Worm (Caenorhabditis elegans) whole organism, L4 larva: ENCODE measurements around the gene Y75B7B.1.

Experiments used
- D1046.2 ChIP-seq: fragments of 200-800 bp; sonication (Bioruptor generic); IDR thresholded peaks from 2 replicates; pipeline ENCODE4 v1.3.6; 2022; ENCODE audit warnings: missing genetic modification characterization, missing compliant biosample characterization
- F37D6.2 ChIP-seq: sonication (generic microtip); optimal IDR thresholded peaks from 2 replicates; lab custom pipeline; 2016; ENCODE audit warnings: mild to moderate bottlenecking, missing genetic modification characterization, missing compliant biosample characterization
- F44E2.7 ChIP-seq: fragments of 200-800 bp; sonication (Bioruptor generic); IDR thresholded peaks from 2 replicates; pipeline ENCODE4 v2.1.2; 2022; ENCODE audit warnings: missing genetic modification characterization, missing compliant biosample characterization
- F49E8.2 ChIP-seq: sonication (generic microtip); optimal IDR thresholded peaks from 2 replicates; lab custom pipeline; 2016; ENCODE audit warnings: missing compliant biosample characterization, mild to moderate bottlenecking, missing genetic modification characterization, borderline replicate concordance
- R02D3.7 ChIP-seq: fragments of 150-350 bp; sonication (generic microtip); optimal IDR thresholded peaks from 3 replicates; lab custom pipeline; 2014; ENCODE audit warnings: missing biosample characterization, missing genetic modification characterization
- T20F7.1 ChIP-seq: fragments of 200-800 bp; sonication (Bioruptor generic); optimal IDR thresholded peaks from 2 replicates; lab custom pipeline; 2018; ENCODE audit warnings: mild to moderate bottlenecking, missing genetic modification characterization, missing compliant biosample characterization
- T26A8.4 ChIP-seq: fragments of 200-800 bp; sonication (Bioruptor generic); IDR thresholded peaks from 2 replicates; pipeline ENCODE4 v1.3.6; 2022; ENCODE audit warnings: missing genetic modification characterization, missing compliant biosample characterization
- Y48G9A.11 ChIP-seq: fragments of 200-800 bp; sonication (Bioruptor generic); IDR thresholded peaks from 2 replicates; pipeline ENCODE4 v1.3.6; 2022; ENCODE audit warnings: missing genetic modification reagents, missing genetic modification characterization, missing compliant biosample characterization
- ZK546.5 ChIP-seq, 2 experiments: sonication (generic microtip); optimal IDR thresholded peaks; 2 replicates each; lab custom pipeline; 2017; ENCODE audit warnings: missing biosample characterization in 2 of 2, missing genetic modification characterization in 2 of 2
- aha-1 ChIP-seq: fragments of 150-350 bp; peaks from one replicate; lab custom pipeline; 2014; ENCODE audit warnings: missing biosample characterization, missing genetic modification characterization
- attf-4 ChIP-seq: sonication (generic microtip); optimal IDR thresholded peaks from 3 replicates; lab custom pipeline; 2017; ENCODE audit warnings: missing biosample characterization, missing genetic modification characterization
- ceh-28 ChIP-seq: fragments of 150-350 bp; optimal IDR thresholded peaks from 2 replicates; lab custom pipeline; 2014; ENCODE audit warnings: missing biosample characterization, missing genetic modification reagents, missing genetic modification characterization
- ces-1 ChIP-seq: fragments of 150-350 bp; sonication (generic microtip); optimal IDR thresholded peaks from 4 replicates; lab custom pipeline; 2014; ENCODE audit warnings: missing biosample characterization, missing genetic modification reagents, missing genetic modification characterization
- daf-12 ChIP-seq: fragments of 150-350 bp; optimal IDR thresholded peaks from 2 replicates; lab custom pipeline; 2014; ENCODE audit warnings: missing biosample characterization, missing genetic modification reagents, missing genetic modification characterization
- daf-16 ChIP-seq, 3 experiments: sonication (generic microtip); optimal IDR thresholded peaks; 2 replicates each; lab custom pipeline; 2016 to 2017; ENCODE audit warnings: missing genetic modification characterization in 3 of 3, missing genetic modification reagents in 3 of 3, mild to moderate bottlenecking in 2 of 3, missing compliant biosample characterization in 2 of 3, missing biosample characterization in 1 of 3, moderate library complexity in 1 of 3
- daf-19 ChIP-seq: fragments of 200-800 bp; sonication (Bioruptor generic); conservative IDR thresholded peaks from 2 replicates; pipeline ENCODE4 v1.3.6; 2022; ENCODE audit warnings: missing genetic modification characterization, missing compliant biosample characterization
- dmd-6 ChIP-seq: fragments of 200-800 bp; sonication (Bioruptor generic); IDR thresholded peaks from 2 replicates; pipeline ENCODE4 v1.3.6; 2022; ENCODE audit warnings: missing genetic modification reagents, missing genetic modification characterization, missing compliant biosample characterization
- dmd-8 ChIP-seq: fragments of 200-800 bp; sonication (Bioruptor generic); IDR thresholded peaks from 2 replicates; pipeline ENCODE4 v1.3.6; 2022; ENCODE audit warnings: missing genetic modification characterization, missing compliant biosample characterization
- dmd-9 ChIP-seq: fragments of 200-800 bp; sonication (Bioruptor generic); IDR thresholded peaks from 2 replicates; pipeline ENCODE4 v1.3.6; 2022; ENCODE audit warnings: missing genetic modification reagents, missing genetic modification characterization, missing compliant biosample characterization
- fkh-10 ChIP-seq: fragments of 150-350 bp; optimal IDR thresholded peaks from 2 replicates; lab custom pipeline; 2014; ENCODE audit warnings: missing biosample characterization, missing genetic modification reagents, missing genetic modification characterization
- madf-9 ChIP-seq: fragments of 200-800 bp; sonication (Bioruptor generic); conservative IDR thresholded peaks from 2 replicates; pipeline ENCODE4 v1.3.6; 2022; ENCODE audit warnings: missing genetic modification reagents, missing genetic modification characterization, missing compliant biosample characterization
- mdl-1 ChIP-seq, 2 experiments: fragments of 150-350 bp in 1 of 2; sonication (generic microtip) in 1 of 2; optimal IDR thresholded peaks; 2 replicates each; lab custom pipeline; 2014 to 2017; ENCODE audit warnings: missing biosample characterization in 2 of 2, missing genetic modification characterization in 2 of 2
- mxl-2 ChIP-seq: fragments of 200-800 bp; sonication (Bioruptor generic); conservative IDR thresholded peaks from 2 replicates; pipeline ENCODE4 v1.3.6; 2022; ENCODE audit warnings: missing genetic modification reagents, missing genetic modification characterization, missing compliant biosample characterization
- nhr-102 ChIP-seq: sonication (generic microtip); optimal IDR thresholded peaks from 2 replicates; lab custom pipeline; 2016; ENCODE audit warnings: mild to moderate bottlenecking, missing genetic modification characterization, moderate library complexity, missing compliant biosample characterization
- nhr-41 ChIP-seq: fragments of 200-800 bp; sonication (Bioruptor generic); IDR thresholded peaks from 2 replicates; pipeline ENCODE4 v1.3.6; 2022; ENCODE audit warnings: missing genetic modification reagents, missing genetic modification characterization, missing compliant biosample characterization
- nhr-6 ChIP-seq: fragments of 150-350 bp; optimal IDR thresholded peaks from 2 replicates; lab custom pipeline; 2014; ENCODE audit warnings: missing biosample characterization, missing genetic modification characterization
- nhr-77 ChIP-seq: fragments of 150-350 bp; optimal IDR thresholded peaks from 2 replicates; lab custom pipeline; 2014; ENCODE audit warnings: missing biosample characterization, missing genetic modification characterization
- pha-4 ChIP-seq, 2 experiments: fragments of 150-350 bp in 1 of 2; fragments of 200-800 bp in 1 of 2; sonication (Bioruptor generic) in 1 of 2; IDR thresholded peaks in 1 of 2; optimal IDR thresholded peaks in 1 of 2; 2 replicates each; pipeline versions ENCODE4 v1.3.6 to Lab custom; 2014 to 2022; ENCODE audit warnings: missing genetic modification characterization in 2 of 2, missing genetic modification reagents in 2 of 2, missing biosample characterization in 1 of 2, missing compliant biosample characterization in 1 of 2
- php-3 ChIP-seq: fragments of 200-800 bp; sonication (Bioruptor generic); IDR thresholded peaks from 2 replicates; pipeline ENCODE4 v1.3.6; 2022; ENCODE audit warnings: missing genetic modification reagents, missing genetic modification characterization, missing compliant biosample characterization
- pqm-1 ChIP-seq: sonication (generic microtip); optimal IDR thresholded peaks from 2 replicates; lab custom pipeline; 2017; ENCODE audit warnings: missing biosample characterization, missing genetic modification characterization
- unc-62 ChIP-seq, 3 experiments: fragments of 150-350 bp in 1 of 3; sonication (generic microtip); optimal IDR thresholded peaks in 2 of 3; peaks in 1 of 3; 1 replicate in 1 of 3; 2 replicates in 2 of 3; lab custom pipeline; 2014 to 2017; ENCODE audit warnings: missing biosample characterization in 3 of 3, missing genetic modification characterization in 3 of 3, missing genetic modification reagents in 3 of 3, missing genotype in 1 of 3
- zfp-2 ChIP-seq: sonication (generic microtip); optimal IDR thresholded peaks from 2 replicates; lab custom pipeline; 2016; ENCODE audit warnings: mild to moderate bottlenecking, missing genetic modification characterization, missing compliant biosample characterization
- zip-11 ChIP-seq: fragments of 200-800 bp; sonication (Bioruptor generic); IDR thresholded peaks from 2 replicates; pipeline ENCODE4 v1.3.6; 2022; ENCODE audit warnings: missing genetic modification characterization, missing compliant biosample characterization
- ztf-11 ChIP-seq: fragments of 150-350 bp; optimal IDR thresholded peaks from 2 replicates; lab custom pipeline; 2014; ENCODE audit warnings: missing biosample characterization, missing genetic modification characterization
- ztf-7 ChIP-seq: fragments of 150-350 bp; optimal IDR thresholded peaks from 2 replicates; lab custom pipeline; 2014; ENCODE audit warnings: missing biosample characterization, missing genetic modification characterization

Gene Y75B7B.1

DNA sequence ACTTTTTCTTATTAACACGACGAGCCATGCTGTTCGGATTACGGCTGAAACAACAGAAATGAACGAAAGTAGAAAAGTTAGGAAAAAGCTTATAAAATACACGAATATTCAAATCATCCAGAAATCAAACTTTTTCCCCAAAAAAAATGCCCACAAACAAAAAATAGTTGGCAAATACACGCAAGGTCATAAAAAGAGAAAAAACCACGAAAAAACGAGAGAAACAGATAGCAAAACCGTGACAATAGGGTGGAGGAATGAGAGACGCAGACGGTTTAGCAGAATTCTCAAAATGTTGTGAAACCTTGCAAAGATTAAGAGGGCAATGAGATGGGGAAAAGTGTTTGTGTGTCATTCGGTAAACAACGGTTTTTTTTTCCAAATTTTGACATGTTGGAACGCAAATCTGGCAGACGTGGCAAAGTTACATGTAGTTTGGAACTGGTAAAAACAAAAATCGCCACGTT is 15.0 kb downstream of the Y75B7B.1 start, which contains the start of gene tank-1 (continued):
- peak; percentile 26 for TF ChIP-seq nhr-77 (tag; lab: Kevin White, UChicago)
- TF ChIP-seq zfp-2: no peak
- TF ChIP-seq daf-16 (GFP tag; optimal IDR thresholded peaks at IDR 0.05; lab: Kevin White, UChicago): peak in 1 of 2 experiments; percentile 20
- TF ChIP-seq daf-16 (tag; optimal IDR thresholded peaks at IDR 0.05; lab: Kevin White, UChicago): no peak
- 0 out of 2 replicates have a peak, but pooled peaks have one; percentile 30 for TF ChIP-seq php-3 (GFP tag; lab: Robert Waterston, UW)
- no peak for TF ChIP-seq dmd-8 (GFP tag; lab: Robert Waterston, UW)

DNA sequence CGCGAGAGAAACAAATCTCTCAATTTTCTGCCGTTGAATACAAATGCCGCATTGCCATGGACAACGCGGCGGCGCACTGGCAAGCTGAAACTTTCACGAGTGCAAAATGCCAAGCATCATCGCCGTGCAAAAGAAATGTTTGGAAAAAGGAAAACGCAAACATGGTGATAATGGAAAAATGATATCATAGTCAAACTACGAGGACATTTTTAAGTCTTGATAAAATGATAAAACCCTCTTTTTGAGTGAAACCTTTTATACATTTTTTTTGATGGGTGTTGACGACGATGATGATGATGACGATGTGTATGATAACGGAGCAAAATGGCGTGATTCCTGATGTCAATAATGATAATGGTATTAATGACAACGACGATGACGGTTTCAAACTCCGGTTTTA is 16.6 kb downstream of the Y75B7B.1 start:
- TF ChIP-seq daf-16 (GFP tag; optimal IDR thresholded peaks at IDR 0.05; lab: Kevin White, UChicago): no peak
- peak; percentile 59 for TF ChIP-seq daf-16 (tag; optimal IDR thresholded peaks at IDR 0.05; lab: Kevin White, UChicago)
- TF ChIP-seq dmd-6 (GFP tag; lab: Robert Waterston, UW): peak; percentile 46
- peak; percentile 23 for TF ChIP-seq pqm-1 (tag; lab: Kevin White, UChicago)
- TF ChIP-seq D1046.2 (GFP tag; lab: Robert Waterston, UW): no peak
- TF ChIP-seq, all 104 proteins: peak for 3

DNA sequence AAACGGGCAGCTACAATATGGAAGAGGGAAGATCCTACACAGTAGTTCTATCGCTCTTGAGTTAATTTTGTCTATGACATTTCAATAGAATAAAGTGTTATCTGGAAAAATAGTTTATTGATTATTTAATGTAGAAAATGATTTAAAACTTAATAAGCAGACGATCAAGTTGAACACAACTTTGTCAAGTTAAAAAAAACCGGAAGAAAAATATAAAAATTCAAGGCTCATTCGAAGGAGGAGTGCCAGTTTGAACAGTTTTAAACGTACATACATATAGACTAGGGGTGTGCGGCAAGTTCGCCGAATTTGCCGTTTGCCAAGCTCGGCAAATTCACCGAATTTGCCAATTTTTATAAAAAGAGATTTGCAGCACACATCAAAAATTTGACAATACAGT is 28.5 kb downstream of the Y75B7B.1 start, which contains the start of gene egl-2:
TSS of gene egl-2 (minus strand) at position 101 of the 400 bp plus-strand sequence.
- TF ChIP-seq T20F7.1 (GFP tag; lab: Kevin White, UChicago) (no peak), ztf-7 (tag; lab: Kevin White, UChicago) (no peak), ces-1 (no peak), madf-9 (GFP tag; lab: Robert Waterston, UW) (no peak), daf-19 (GFP tag; lab: Robert Waterston, UW) (no peak), ceh-28 (tag; lab: Kevin White, UChicago) (no peak), F37D6.2 (no peak), mdl-1 (tag; optimal IDR thresholded peaks at IDR 0.05; lab: Kevin White, UChicago) (no peak), fkh-10 (GFP tag; lab: Kevin White, UChicago) (no peak), F44E2.7 (GFP tag; lab: Robert Waterston, UW) (no peak), attf-4 (tag; lab: Kevin White, UChicago) (no peak), mxl-2 (GFP tag; lab: Robert Waterston, UW) (no peak)

DNA sequence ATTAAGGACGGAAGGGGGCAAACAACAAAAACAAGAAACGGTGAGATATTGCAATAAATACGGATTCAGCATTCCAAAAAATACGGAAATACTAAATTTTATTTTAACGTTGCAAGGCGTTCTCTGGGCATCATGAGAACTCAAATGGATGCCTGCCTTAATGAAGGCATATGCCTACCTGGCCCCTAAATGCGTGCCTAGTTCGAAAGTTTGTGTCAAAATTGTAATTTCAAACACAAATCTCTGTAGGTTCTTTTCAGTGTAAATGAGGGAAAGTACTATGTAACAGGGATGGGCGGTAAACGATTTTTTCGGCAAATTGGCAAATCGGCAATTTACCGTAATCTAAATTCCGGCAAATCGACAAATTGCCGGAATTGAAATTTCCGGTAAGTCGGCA is 31.4 kb downstream of the Y75B7B.1 start:
- TF ChIP-seq nhr-41 (GFP tag; lab: Robert Waterston, UW): no peak
- peak; percentile 60 for TF ChIP-seq aha-1 (tag; lab: Kevin White, UChicago)
- peak in 1 of 2 experiments; percentile 81 for TF ChIP-seq unc-62 (GFP tag; optimal IDR thresholded peaks at IDR 0.05 in 1 of 2; lab: Kevin White, UChicago)
- no peak for TF ChIP-seq unc-62 (tag; optimal IDR thresholded peaks at IDR 0.05; lab: Kevin White, UChicago)
- TF ChIP-seq, all 104 proteins: peak for 2

DNA sequence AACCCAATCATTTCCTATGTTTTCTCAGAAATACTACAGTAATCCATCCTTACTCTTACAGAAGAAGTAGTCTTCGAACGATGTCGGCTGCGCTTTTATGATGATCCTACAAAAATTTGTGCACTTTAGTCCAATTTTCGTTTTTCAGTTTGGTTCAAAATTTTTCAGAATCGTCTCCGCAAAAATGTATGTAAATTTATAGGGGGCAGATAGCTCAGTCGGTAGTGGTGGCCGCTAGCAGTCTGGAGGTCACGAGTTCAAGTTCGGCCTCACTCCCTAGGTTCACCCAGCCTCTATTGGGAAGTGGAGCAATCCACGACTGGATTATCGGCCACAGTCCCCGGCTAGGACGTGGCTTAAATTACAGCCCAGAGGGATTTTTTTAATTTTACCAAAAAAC is 33.4 kb downstream of the Y75B7B.1 start:
- 0 out of 2 replicates have a peak, but pooled peaks have one; percentile 20 for TF ChIP-seq Y48G9A.11 (GFP tag; lab: Robert Waterston, UW)

DNA sequence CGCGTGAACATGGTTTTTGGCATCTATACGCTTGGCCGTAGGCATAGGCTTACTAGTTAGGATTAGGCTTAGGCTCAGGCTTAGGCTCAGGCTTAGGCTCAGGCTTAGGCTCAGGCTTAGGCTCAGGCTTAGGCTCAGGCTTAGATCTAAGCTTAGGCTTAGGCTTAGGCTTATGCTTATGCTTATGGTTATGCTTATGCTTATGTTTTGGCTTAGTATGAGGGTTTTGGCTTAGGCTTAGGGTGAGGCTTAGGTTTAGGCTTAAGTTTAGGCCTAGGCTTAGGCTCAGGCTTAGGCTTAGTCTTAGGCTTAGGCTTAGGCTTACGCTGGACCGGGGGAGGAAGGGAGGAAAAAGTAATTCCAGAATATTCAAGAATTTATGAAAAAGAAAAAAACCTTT is 35.1 kb downstream of the Y75B7B.1 start:
- no peak for TF ChIP-seq fkh-10 (GFP tag; lab: Kevin White, UChicago)
- TF ChIP-seq ztf-11 (tag; lab: Kevin White, UChicago): no peak
- no peak for TF ChIP-seq T26A8.4 (GFP tag; lab: Robert Waterston, UW)
- TF ChIP-seq pqm-1 (tag; lab: Kevin White, UChicago): no peak
- no peak for TF ChIP-seq ZK546.5 (tag; optimal IDR thresholded peaks at IDR 0.05; lab: Kevin White, UChicago)
- TF ChIP-seq ceh-28 (tag; lab: Kevin White, UChicago): no peak
- no peak for TF ChIP-seq R02D3.7
- TF ChIP-seq nhr-102 (tag; lab: Kevin White, UChicago): no peak
- TF ChIP-seq pha-4 (GFP tag; IDR thresholded peaks at IDR 0.05; lab: Robert Waterston, UW): no peak
- TF ChIP-seq pha-4 (tag; optimal IDR thresholded peaks at IDR 0.05; lab: Kevin White, UChicago): no peak
- TF ChIP-seq nhr-6: no peak
- no peak for TF ChIP-seq zip-11 (GFP tag; lab: Robert Waterston, UW)
- TF ChIP-seq dmd-9 (GFP tag; lab: Robert Waterston, UW): no peak
- TF ChIP-seq F49E8.2: no peak
- TF ChIP-seq daf-12 (tag; lab: Kevin White, UChicago): no peak
